Fruit fly (Drosophila melanogaster) whole organism, wandering third instar larva: ENCODE results near the gene CG14207.

Source experiments
- CrebA ChIP-seq: fragments of 200-800 bp; sonication (Bioruptor generic); optimal IDR thresholded peaks from 2 replicates; lab custom pipeline; 2016; ENCODE audit warnings: missing biosample characterization, mild to moderate bottlenecking, missing genetic modification characterization, borderline replicate concordance
- Dfd ChIP-seq: fragments of >200 bp; optimal IDR thresholded peaks from 2 replicates; lab custom pipeline; 2017; ENCODE audit warnings: missing biosample characterization, missing genetic modification characterization
- Dif ChIP-seq: fragments of 200-275, 200-300 bp; sonication (Bioruptor generic); optimal IDR thresholded peaks from 2 replicates; lab custom pipeline; 2018; ENCODE audit warnings: missing biosample characterization, missing genetic modification characterization; ENCODE audit not compliant: partially characterized antibody
- Hr83 ChIP-seq: fragments of 200-300 bp; sonication (Bioruptor generic); optimal IDR thresholded peaks from 2 replicates; lab custom pipeline; 2016; ENCODE audit warnings: missing biosample characterization, mild to moderate bottlenecking, missing genetic modification characterization, moderate library complexity; ENCODE audit not compliant: poor library complexity, severe bottlenecking
- Mio ChIP-seq: sonication (Bioruptor generic); optimal IDR thresholded peaks from 2 replicates; lab custom pipeline; 2016; ENCODE audit warnings: missing biosample characterization, missing genetic modification characterization
- N ChIP-seq: fragments of >200 bp; optimal IDR thresholded peaks from 2 replicates; lab custom pipeline; 2018; ENCODE audit warnings: missing biosample characterization, missing external identifiers, missing genetic modification characterization
- Sp1 ChIP-seq: fragments of 200-800 bp; sonication (Bioruptor generic); optimal IDR thresholded peaks from 3 replicates; lab custom pipeline; 2019; ENCODE audit warnings: missing biosample characterization, mild to moderate bottlenecking, missing genetic modification characterization, moderate library complexity
- ey ChIP-seq: fragments of 200-800 bp; sonication (Bioruptor generic); optimal IDR thresholded peaks from 2 replicates; lab custom pipeline; 2016; ENCODE audit warnings: missing biosample characterization, missing genetic modification characterization
- fru ChIP-seq: fragments of 200-800 bp; sonication (Bioruptor generic); optimal IDR thresholded peaks from 3 replicates; lab custom pipeline; 2016; ENCODE audit warnings: missing biosample characterization, mild to moderate bottlenecking, missing genetic modification characterization
- jim ChIP-seq: fragments of 175-275, 200-325 bp; sonication (Bioruptor generic); optimal IDR thresholded peaks from 2 replicates; lab custom pipeline; 2016; ENCODE audit warnings: missing biosample characterization, mild to moderate bottlenecking, missing genetic modification characterization
- psq ChIP-seq: fragments of 200-800 bp; sonication (Bioruptor generic); optimal IDR thresholded peaks from 3 replicates; lab custom pipeline; 2017; ENCODE audit warnings: missing biosample characterization, mild to moderate bottlenecking, missing genetic modification characterization, moderate library complexity
- sv ChIP-seq: fragments of 200-800 bp; sonication (Bioruptor generic); optimal IDR thresholded peaks from 3 replicates; lab custom pipeline; 2016; ENCODE audit warnings: missing biosample characterization, missing genetic modification characterization
- woc ChIP-seq: sonication (Bioruptor generic); optimal IDR thresholded peaks from 2 replicates; lab custom pipeline; 2016; ENCODE audit warnings: missing biosample characterization, mild to moderate bottlenecking, missing genetic modification characterization

DNA sequence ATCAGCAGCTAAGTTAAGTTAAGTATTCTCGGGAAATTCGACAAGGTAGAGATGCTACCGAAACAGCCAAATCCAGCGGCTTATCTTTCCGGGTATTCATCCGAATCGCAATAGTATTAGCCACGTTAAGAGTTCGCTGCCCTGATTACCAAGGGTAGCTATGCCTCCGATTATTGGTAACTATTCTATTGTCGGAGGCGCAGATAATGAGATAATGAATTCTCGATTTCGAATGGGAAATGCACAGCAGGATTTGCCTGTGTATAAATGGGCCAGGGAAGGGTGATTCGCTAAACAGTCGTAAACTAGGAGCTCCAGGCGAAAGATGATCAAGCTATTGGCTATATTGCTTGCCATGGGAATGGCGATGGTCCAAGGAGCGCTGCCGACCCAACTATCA, 21.7 kb upstream of the CG14207 start, which contains the start of gene CG14204:
- TF ChIP-seq Hr83 (GFP tag; lab: Kevin White, UChicago): no peak
- TF ChIP-seq CrebA (GFP tag; lab: Kevin White, UChicago): no peak
- TF ChIP-seq Dfd (GFP tag; lab: Kevin White, UChicago): no peak
- TF ChIP-seq fru: no peak
- TF ChIP-seq woc (GFP tag; lab: Kevin White, UChicago): no peak
- no peak for TF ChIP-seq Mio (GFP tag; lab: Kevin White, UChicago)
- no peak for TF ChIP-seq sv (GFP tag; lab: Kevin White, UChicago)
- TF ChIP-seq N: no peak
- no peak for TF ChIP-seq ey (GFP tag; lab: Kevin White, UChicago)
- no peak for TF ChIP-seq Dif (GFP tag; lab: Kevin White, UChicago)
- TF ChIP-seq jim (GFP tag; lab: Kevin White, UChicago): no peak
- no peak for TF ChIP-seq psq (GFP tag; lab: Kevin White, UChicago)
- TF ChIP-seq Sp1 (GFP tag; lab: Kevin White, UChicago): no peak
